Fruit fly (Drosophila melanogaster): ENCODE measurements around the gene CG13004.

Gene CG13004

DNA sequence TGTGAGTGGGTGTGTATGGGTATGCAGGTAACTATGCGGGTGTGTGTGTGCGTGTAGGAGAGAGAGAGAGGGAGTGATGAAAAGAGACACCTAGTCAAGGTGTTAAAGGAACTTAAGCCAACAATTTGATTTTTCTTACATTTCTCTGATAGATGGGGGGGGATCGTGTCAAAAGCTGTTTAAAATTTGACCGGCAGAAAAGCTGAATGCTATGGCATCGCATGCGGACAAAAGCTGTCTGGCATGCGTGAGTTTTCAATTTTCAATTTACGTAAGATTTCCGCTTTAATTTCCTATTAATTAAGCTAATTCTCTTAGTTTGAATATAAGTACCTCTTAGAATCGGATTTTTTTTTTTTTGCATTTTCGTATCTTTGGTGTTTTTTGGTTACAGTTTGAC, 4.6 kb upstream of the CG13004 start (continued):
- TF ChIP-seq Fer2 (tag; optimal IDR thresholded peaks at IDR 0.05) (no peak), CG5245 (GFP tag; optimal IDR thresholded peaks at IDR 0.05) (no peak), CG32767 (GFP tag; IDR thresholded peaks at IDR 0.05) (no peak), scrt (GFP tag; optimal IDR thresholded peaks at IDR 0.05) (no peak), crp (GFP tag; optimal IDR thresholded peaks at IDR 0.05) (no peak), mld (GFP tag; IDR thresholded peaks at IDR 0.05; ENCODE audit: partially characterized antibody) (no peak), gce (GFP tag; IDR thresholded peaks at IDR 0.05) (no peak), CG2875 (GFP tag; optimal IDR thresholded peaks at IDR 0.05) (no peak), HmgZ (tag; optimal IDR thresholded peaks at IDR 0.05) (peak; percentile 29), insv (GFP tag; optimal IDR thresholded peaks at IDR 0.05) (no peak), sima (GFP tag; optimal IDR thresholded peaks at IDR 0.05) (no peak), CG13123 (GFP tag; optimal IDR thresholded peaks at IDR 0.05) (no peak), CG8089 (GFP tag; optimal IDR thresholded peaks at IDR 0.05) (no peak), wor (GFP tag; IDR thresholded peaks at IDR 0.05) (no peak), CG12942 (GFP tag; optimal IDR thresholded peaks at IDR 0.05) (no peak), lov (optimal IDR thresholded peaks at IDR 0.05) (no peak), lov (GFP tag; IDR thresholded peaks at IDR 0.05) (0 out of 3 replicates have a peak, but pooled peaks have one; percentile 27), CG32532 (GFP tag; IDR thresholded peaks at IDR 0.05) (0 out of 2 replicates have a peak, but pooled peaks have one; percentile 20), CG10321 (GFP tag; IDR thresholded peaks at IDR 0.05) (no peak), B-H2 (GFP tag; optimal IDR thresholded peaks at IDR 0.05) (no peak), CG3281 (GFP tag; optimal IDR thresholded peaks at IDR 0.05) (no peak), Deaf1 (tag; optimal IDR thresholded peaks at IDR 0.05) (no peak), CG6654 (GFP tag; optimal IDR thresholded peaks at IDR 0.05) (no peak), HmgD (GFP tag; optimal IDR thresholded peaks at IDR 0.05) (peak; percentile 73), Dref (GFP tag; IDR thresholded peaks at IDR 0.05) (no peak; the same call in 1 of the 2 replicates), CG34422 (GFP tag; IDR thresholded peaks at IDR 0.05) (peak; percentile 52; the same call in 1 of the 3 replicates), CG7556 (GFP tag; optimal IDR thresholded peaks at IDR 0.05) (no peak), Hr3 (GFP tag; optimal IDR thresholded peaks at IDR 0.05) (no peak), CG9797 (GFP tag; optimal IDR thresholded peaks at IDR 0.05) (no peak), CG15696 (tag; optimal IDR thresholded peaks at IDR 0.05) (no peak), NC2α (GFP tag; optimal IDR thresholded peaks at IDR 0.05) (no peak), vnd (GFP tag; IDR thresholded peaks at IDR 0.05; ENCODE audit: partially characterized antibody) (no peak), Taf1 (GFP tag; IDR thresholded peaks at IDR 0.05) (no peak), ro (GFP tag; IDR thresholded peaks at IDR 0.05) (no peak), CG12219 (GFP tag; optimal IDR thresholded peaks at IDR 0.05) (no peak), mam (GFP tag; optimal IDR thresholded peaks at IDR 0.05) (peak; percentile 29), CkIIα-i1 (GFP tag; IDR thresholded peaks at IDR 0.05) (no peak), gt (GFP tag; IDR thresholded peaks at IDR 0.05) (no peak), Hr39 (optimal IDR thresholded peaks at IDR 0.05) (no peak), CG12769 (tag; optimal IDR thresholded peaks at IDR 0.05) (no peak), CG2129 (GFP tag; IDR thresholded peaks at IDR 0.05; ENCODE audit: partially characterized antibody) (no peak), Lim3 (GFP tag; IDR thresholded peaks at IDR 0.05) (no peak), Nf-YB (GFP tag; optimal IDR thresholded peaks at IDR 0.05) (no peak), CG7839 (tag; optimal IDR thresholded peaks at IDR 0.05) (peak; percentile 30), gro (GFP tag; optimal IDR thresholded peaks at IDR 0.05) (no peak), Side (GFP tag; optimal IDR thresholded peaks at IDR 0.05) (no peak), oc (tag; optimal IDR thresholded peaks at IDR 0.05) (no peak), lilli (GFP tag; optimal IDR thresholded peaks at IDR 0.05) (no peak), bbx (GFP tag; IDR thresholded peaks at IDR 0.05; ENCODE audit: partially characterized antibody) (peak; percentile 47; the same call in 1 of the 2 replicates), Bdp1 (GFP tag; optimal IDR thresholded peaks at IDR 0.05) (no peak), Antp (GFP tag; optimal IDR thresholded peaks at IDR 0.05) (no peak), Sry-β (GFP tag; optimal IDR thresholded peaks at IDR 0.05) (no peak)

All from whole organism, embryonic.